Worm (Caenorhabditis elegans) whole organism, mixed stage, embryonic: Measurements from ENCODE around the gene T20D4.12.

Source experiments
- bed-3 ChIP-seq: fragments of 200-800 bp; sonication (Bioruptor generic); optimal IDR thresholded peaks from 3 replicates; lab custom pipeline; 2018; ENCODE audit warnings: mild to moderate bottlenecking, missing genetic modification characterization, moderate library complexity, missing compliant biosample characterization
- elt-3 ChIP-seq: fragments of 150-350 bp; optimal IDR thresholded peaks from 2 replicates; lab custom pipeline; 2014; ENCODE audit warnings: missing biosample characterization, missing genetic modification characterization
- ham-2 ChIP-seq: fragments of 200-800 bp; sonication (Bioruptor generic); optimal IDR thresholded peaks from 2 replicates; lab custom pipeline; 2018; ENCODE audit warnings: mild to moderate bottlenecking, missing genetic modification characterization, missing compliant biosample characterization
- lin-13 ChIP-seq: fragments of 150-350 bp; optimal IDR thresholded peaks from 2 replicates; lab custom pipeline; 2014; ENCODE audit warnings: missing biosample characterization, missing genetic modification characterization
- mab-5 ChIP-seq: fragments of 150-350 bp; optimal IDR thresholded peaks from 2 replicates; lab custom pipeline; 2014; ENCODE audit warnings: missing biosample characterization, missing genetic modification characterization
- unc-62 ChIP-seq: fragments of 150-350 bp; optimal IDR thresholded peaks from 2 replicates; lab custom pipeline; 2014; ENCODE audit warnings: missing biosample characterization, missing genetic modification reagents, missing genetic modification characterization
- ztf-11 ChIP-seq: fragments of 150-350 bp; optimal IDR thresholded peaks from 2 replicates; lab custom pipeline; 2014; ENCODE audit warnings: missing biosample characterization, missing genetic modification characterization

DNA sequence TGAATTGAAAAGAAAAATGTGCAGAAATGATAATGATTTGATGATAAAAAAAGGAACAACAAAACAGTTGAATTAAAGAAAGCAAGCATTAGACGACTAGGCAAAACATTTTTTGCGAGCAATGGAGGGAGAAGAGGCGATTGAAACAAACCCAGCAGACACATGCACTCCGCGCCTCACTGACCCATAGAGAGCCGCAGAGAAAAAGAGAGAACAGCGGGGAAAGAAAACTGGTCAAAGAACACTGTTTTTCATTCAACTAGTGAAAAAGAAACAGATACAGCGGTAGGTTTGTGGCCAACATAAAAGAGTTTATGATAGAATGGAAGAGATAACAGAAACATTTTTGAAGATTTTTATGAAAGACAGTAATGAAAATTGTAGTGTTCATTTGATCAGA is 8.6 kb upstream of the T20D4.12 start:
- TF ChIP-seq elt-3 (tag; lab: Kevin White, UChicago) (no peak), ztf-11 (tag; lab: Kevin White, UChicago) (no peak), mab-5 (tag; lab: Kevin White, UChicago) (no peak), unc-62 (no peak), ham-2 (GFP tag; lab: Kevin White, UChicago) (no peak), lin-13 (tag; lab: Kevin White, UChicago) (no peak), bed-3 (GFP tag; lab: Kevin White, UChicago) (no peak)
